Worm (Caenorhabditis elegans) whole organism, young adult: ENCODE data around the gene str-52.

Experiments used
- B0019.2 ChIP-seq: fragments of 200-800 bp; sonication (Bioruptor generic); conservative IDR thresholded peaks from 2 replicates; pipeline ENCODE4 v1.3.6; 2022; ENCODE audit warnings: missing genetic modification reagents, missing genetic modification characterization, missing compliant biosample characterization
- C06A6.2 ChIP-seq: fragments of 200-800 bp; sonication (Bioruptor generic); conservative IDR thresholded peaks from 2 replicates; pipeline ENCODE4 v1.3.6; 2022; ENCODE audit warnings: missing genetic modification characterization, missing compliant biosample characterization
- C17E4.6 ChIP-seq: fragments of 200-800 bp; sonication (Bioruptor generic); IDR thresholded peaks from 2 replicates; pipeline ENCODE4 v1.3.6; 2022; ENCODE audit warnings: missing genetic modification reagents, missing genetic modification characterization, missing compliant biosample characterization
- F10E7.11 ChIP-seq: sonication (generic microtip); optimal IDR thresholded peaks from 2 replicates; lab custom pipeline; 2017; ENCODE audit warnings: mild to moderate bottlenecking, missing genetic modification characterization, moderate library complexity, missing compliant biosample characterization
- F39B2.1 ChIP-seq: fragments of 200-800 bp; sonication (Bioruptor generic); IDR thresholded peaks from 2 replicates; pipeline ENCODE4 v1.3.6; 2022; ENCODE audit warnings: missing genetic modification reagents, missing genetic modification characterization, missing compliant biosample characterization
- F52B5.7 ChIP-seq: sonication (generic microtip); optimal IDR thresholded peaks from 2 replicates; lab custom pipeline; 2016; ENCODE audit warnings: mild to moderate bottlenecking, missing genetic modification characterization, missing compliant biosample characterization
- K11D2.4 ChIP-seq: fragments of 200-800 bp; sonication (Bioruptor generic); IDR thresholded peaks from 2 replicates; pipeline ENCODE4 v1.3.6; 2022; ENCODE audit warnings: missing genetic modification reagents, missing genetic modification characterization, missing compliant biosample characterization
- K12H6.12 ChIP-seq: fragments of 200-800 bp; sonication (Bioruptor generic); optimal IDR thresholded peaks from 2 replicates; lab custom pipeline; 2018; ENCODE audit warnings: mild to moderate bottlenecking, missing genetic modification characterization, missing compliant biosample characterization
- T26A5.8 ChIP-seq: sonication (generic microtip); optimal IDR thresholded peaks from 2 replicates; lab custom pipeline; 2016; ENCODE audit warnings: missing genetic modification characterization, missing compliant biosample characterization
- Y53F4B.3 ChIP-seq: fragments of 200-800 bp; sonication (Bioruptor generic); IDR thresholded peaks from 2 replicates; pipeline ENCODE4 v1.3.6; 2022; ENCODE audit warnings: missing genetic modification reagents, missing genetic modification characterization, missing compliant biosample characterization
- Y53G8AR.9 ChIP-seq: fragments of 200-800 bp; sonication (Bioruptor generic); conservative IDR thresholded peaks from 2 replicates; pipeline ENCODE4 v1.3.6; 2022; ENCODE audit warnings: missing genetic modification reagents, missing genetic modification characterization, missing compliant biosample characterization
- Y79H2A.3 ChIP-seq: fragments of 200-800 bp; sonication (Bioruptor generic); conservative IDR thresholded peaks from 2 replicates; pipeline ENCODE4 v1.3.6; 2022; ENCODE audit warnings: missing genetic modification reagents, missing genetic modification characterization, missing compliant biosample characterization
- aptf-3 ChIP-seq: fragments of 200-800 bp; sonication (Bioruptor generic); IDR thresholded peaks from 2 replicates; pipeline ENCODE4 v1.3.6; 2022; ENCODE audit warnings: missing genetic modification characterization, missing compliant biosample characterization
- athp-1 ChIP-seq: sonication (generic microtip); optimal IDR thresholded peaks from 2 replicates; lab custom pipeline; 2017; ENCODE audit warnings: mild to moderate bottlenecking, missing genetic modification characterization, missing compliant biosample characterization
- bed-1 ChIP-seq: fragments of 200-800 bp; sonication (Bioruptor generic); IDR thresholded peaks from 2 replicates; pipeline ENCODE4 v1.3.6; 2022; ENCODE audit warnings: missing genetic modification reagents, missing genetic modification characterization, missing compliant biosample characterization
- efl-1 ChIP-seq: fragments of 150-350 bp; optimal IDR thresholded peaks from 2 replicates; lab custom pipeline; 2014; ENCODE audit warnings: missing biosample characterization, missing genetic modification reagents, missing genetic modification characterization
- him-1 ChIP-seq: sonication (generic microtip); optimal IDR thresholded peaks from 2 replicates; lab custom pipeline; 2016; ENCODE audit warnings: missing genotype, missing genetic modification reagents, missing genetic modification characterization, missing compliant biosample characterization
- hlh-26 ChIP-seq: fragments of 200-800 bp; sonication (Bioruptor generic); conservative IDR thresholded peaks from 2 replicates; pipeline ENCODE4 v1.3.6; 2022; ENCODE audit warnings: missing genetic modification reagents, missing genetic modification characterization, missing compliant biosample characterization
- hrde-1 ChIP-seq: sonication (generic microtip); optimal IDR thresholded peaks from 2 replicates; lab custom pipeline; 2016; ENCODE audit warnings: missing genetic modification characterization, mild to moderate bottlenecking, missing compliant biosample characterization, moderate library complexity, missing genotype, missing genetic modification reagents, borderline replicate concordance
- lag-1 ChIP-seq: fragments of 200-800 bp; sonication (Bioruptor generic); IDR thresholded peaks from 2 replicates; pipeline ENCODE4 v1.3.6; 2022; ENCODE audit warnings: missing genetic modification reagents, missing genetic modification characterization, missing compliant biosample characterization
- lsy-27 ChIP-seq: sonication (generic microtip); optimal IDR thresholded peaks from 2 replicates; lab custom pipeline; 2017; ENCODE audit warnings: missing genetic modification characterization, mild to moderate bottlenecking, missing compliant biosample characterization, antibody characterized with exemption, missing genotype, borderline replicate concordance; ENCODE audit not compliant: insufficient read depth
- madf-10 ChIP-seq: sonication (generic microtip); optimal IDR thresholded peaks from 2 replicates; lab custom pipeline; 2016; ENCODE audit warnings: mild to moderate bottlenecking, missing genetic modification characterization, missing compliant biosample characterization
- mel-28 ChIP-seq: sonication (generic microtip); optimal IDR thresholded peaks from 2 replicates; lab custom pipeline; 2016; ENCODE audit warnings: borderline replicate concordance, mild to moderate bottlenecking, missing genetic modification characterization, missing compliant biosample characterization
- nfya-2 ChIP-seq: fragments of 200-800 bp; sonication (Bioruptor generic); IDR thresholded peaks from 2 replicates; pipeline ENCODE4 v1.3.6; 2022; ENCODE audit warnings: missing genetic modification reagents, missing genetic modification characterization, missing compliant biosample characterization
- nhr-120 ChIP-seq: fragments of 200-800 bp; sonication (Bioruptor generic); IDR thresholded peaks from 2 replicates; pipeline ENCODE4 v1.3.6; 2022; ENCODE audit warnings: missing genetic modification characterization, missing compliant biosample characterization
- nhr-27 ChIP-seq: fragments of 200-800 bp; sonication (Bioruptor generic); optimal IDR thresholded peaks from 2 replicates; lab custom pipeline; 2018; ENCODE audit warnings: mild to moderate bottlenecking, missing genetic modification characterization, moderate library complexity, missing compliant biosample characterization
- nhr-90 ChIP-seq: sonication (generic microtip); optimal IDR thresholded peaks from 2 replicates; lab custom pipeline; 2016; ENCODE audit warnings: missing genotype, mild to moderate bottlenecking, missing genetic modification characterization, missing compliant biosample characterization
- pha-4 ChIP-seq: fragments of 150-350 bp; sonication (generic microtip); optimal IDR thresholded peaks from 2 replicates; lab custom pipeline; 2014; ENCODE audit warnings: missing biosample characterization, missing genetic modification reagents, missing genetic modification characterization
- rcor-1 ChIP-seq: fragments of 200-800 bp; sonication (Bioruptor generic); IDR thresholded peaks from 2 replicates; pipeline ENCODE4 v1.3.6; 2022; ENCODE audit warnings: missing genetic modification reagents, missing genetic modification characterization, missing compliant biosample characterization
- rec-8 ChIP-seq, 2 experiments: sonication (generic microtip); optimal IDR thresholded peaks; 2 replicates each; lab custom pipeline; 2016; ENCODE audit warnings: mild to moderate bottlenecking in 2 of 2, missing genetic modification characterization in 2 of 2, missing genetic modification reagents in 2 of 2, missing genotype in 2 of 2, missing biosample characterization in 1 of 2, missing compliant biosample characterization in 1 of 2, moderate library complexity in 1 of 2
- rpc-1 ChIP-seq, 2 experiments: fragments of 150-350 bp in 1 of 2; sonication (generic microtip) in 1 of 2; optimal IDR thresholded peaks; 2 replicates each; lab custom pipeline; 2014 to 2018; ENCODE audit warnings: missing biosample characterization in 1 of 2, missing genetic modification characterization in 1 of 2, missing genetic modification reagents in 1 of 2, missing genotype in 1 of 2
- sea-2 ChIP-seq: fragments of 200-800 bp; sonication (Bioruptor generic); IDR thresholded peaks from 2 replicates; pipeline ENCODE4 v1.3.6; 2022; ENCODE audit warnings: missing genetic modification characterization, missing compliant biosample characterization
- snpc-1.1 ChIP-seq: sonication (generic microtip); optimal IDR thresholded peaks from 2 replicates; lab custom pipeline; 2017; ENCODE audit warnings: missing genetic modification characterization, mild to moderate bottlenecking, missing compliant biosample characterization, antibody characterized with exemption, moderate library complexity, missing genotype, missing genetic modification reagents; ENCODE audit not compliant: insufficient read depth
- snpc-3.4 ChIP-seq: sonication (generic microtip); optimal IDR thresholded peaks from 2 replicates; lab custom pipeline; 2017; ENCODE audit warnings: missing genetic modification characterization, mild to moderate bottlenecking, missing compliant biosample characterization, antibody characterized with exemption, moderate library complexity, missing genotype, missing genetic modification reagents
- sptf-2 ChIP-seq: fragments of 200-800 bp; sonication (Bioruptor generic); optimal IDR thresholded peaks from 2 replicates; lab custom pipeline; 2018; ENCODE audit warnings: mild to moderate bottlenecking, missing genetic modification characterization, missing compliant biosample characterization
- unc-130 ChIP-seq: sonication (generic microtip); optimal IDR thresholded peaks from 2 replicates; lab custom pipeline; 2016; ENCODE audit warnings: missing genetic modification reagents, missing genetic modification characterization, missing compliant biosample characterization
- ztf-25 ChIP-seq: fragments of 200-800 bp; sonication (Bioruptor generic); IDR thresholded peaks from 2 replicates; pipeline ENCODE4 v1.3.6; 2022; ENCODE audit warnings: missing genetic modification reagents, missing genetic modification characterization, missing compliant biosample characterization

The str-52 gene

DNA sequence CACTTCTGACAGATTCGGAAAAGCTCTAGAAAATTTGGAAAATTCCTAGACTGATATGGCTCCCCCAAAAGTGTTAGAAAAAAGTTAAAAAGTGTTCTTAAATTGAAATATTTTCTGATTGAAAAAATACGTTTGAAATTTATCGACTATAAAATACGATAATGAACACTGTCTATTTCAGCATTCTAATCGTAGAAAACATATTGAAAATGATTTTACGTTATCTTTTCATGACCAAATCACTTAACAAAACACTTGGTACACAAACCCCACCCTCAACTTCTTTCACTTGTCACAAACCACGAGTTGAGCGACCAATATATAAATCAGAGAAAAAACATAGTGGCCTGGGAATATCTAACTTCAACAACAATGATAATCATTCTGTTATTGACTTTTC is 33.3 kb upstream of the str-52 start, which contains the start of gene cyp-33C1:
Gene cyp-33C1 (plus strand): TSS at position 301 of the 400 bp plus-strand sequence.
- TF ChIP-seq rec-8 (tag; optimal IDR thresholded peaks at IDR 0.05; lab: Kevin White, UChicago) = no peak
- TF ChIP-seq ztf-25 (GFP tag; lab: Robert Waterston, UW) = no peak
- TF ChIP-seq pha-4 (tag; lab: Kevin White, UChicago) = no peak
- no peak for TF ChIP-seq Y53F4B.3 (GFP tag; lab: Robert Waterston, UW)
- TF ChIP-seq sea-2 (GFP tag; lab: Robert Waterston, UW) = no peak
- TF ChIP-seq B0019.2 (GFP tag; lab: Robert Waterston, UW) = no peak
- TF ChIP-seq madf-10 (tag; lab: Kevin White, UChicago) = no peak
- no peak for TF ChIP-seq rcor-1 (GFP tag; lab: Robert Waterston, UW)
- no peak for TF ChIP-seq F10E7.11 (tag; lab: Kevin White, UChicago)
- no peak for TF ChIP-seq athp-1 (tag; lab: Kevin White, UChicago)
- no peak for TF ChIP-seq hlh-26 (GFP tag; lab: Robert Waterston, UW)
- no peak for TF ChIP-seq lsy-27
- TF ChIP-seq F52B5.7 = no peak
- TF ChIP-seq unc-130 = no peak
- TF ChIP-seq hrde-1 (tag; lab: Kevin White, UChicago) = no peak
- TF ChIP-seq, all 124 proteins: peak for 0

DNA sequence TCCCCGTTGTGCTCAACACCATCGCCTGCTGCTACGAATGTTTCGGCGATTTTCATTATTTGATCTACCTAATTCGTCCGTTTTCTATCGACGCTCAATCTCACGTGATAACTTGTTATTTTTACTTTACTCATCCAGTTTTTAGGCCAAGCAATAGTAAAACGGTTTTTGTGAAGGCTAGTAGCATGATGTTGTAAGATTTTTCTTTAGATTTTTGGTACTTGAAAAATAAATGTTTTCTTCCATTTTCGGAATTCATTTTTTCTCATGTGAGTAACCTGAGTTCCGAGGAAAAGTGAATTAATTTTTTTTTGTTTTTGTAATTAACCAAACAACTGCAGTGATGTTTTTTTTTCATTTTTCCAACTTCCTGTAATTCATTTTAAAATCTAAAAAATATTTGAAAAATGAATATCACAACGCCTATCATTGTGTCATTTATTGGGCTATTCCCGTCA is 31.4 kb upstream of the str-52 start, which contains the start of gene srbc-17:
Gene srbc-17 (plus strand): TSS at position 408 of the 458 bp plus-strand sequence.
- TF ChIP-seq efl-1 = no peak
- TF ChIP-seq C17E4.6 (GFP tag; lab: Robert Waterston, UW) = no peak
- no peak for TF ChIP-seq bed-1 (GFP tag; lab: Robert Waterston, UW)
- no peak for TF ChIP-seq K11D2.4 (GFP tag; lab: Robert Waterston, UW)
- TF ChIP-seq snpc-3.4 = no peak
- no peak for TF ChIP-seq C06A6.2 (GFP tag; lab: Robert Waterston, UW)
- TF ChIP-seq, all 124 proteins: peak for 0

ce11 chrV:2175242-2175641 is 29.3 kb upstream of the str-52 start, which contains the start of gene C45H4.18:
C45H4.18 (plus strand) TSS chrV:2175542.
- TF ChIP-seq nhr-120 (no peak), lag-1 (no peak), sptf-2 (no peak), bed-1 (GFP tag; lab: Robert Waterston, UW) (no peak), nhr-90 (no peak), Y79H2A.3 (GFP tag; lab: Robert Waterston, UW) (no peak), nfya-2 (no peak), T26A5.8 (tag; lab: Kevin White, UChicago) (no peak), aptf-3 (GFP tag; lab: Robert Waterston, UW) (no peak), nhr-27 (tag; lab: Kevin White, UChicago) (no peak), snpc-1.1 (tag; lab: Kevin White, UChicago) (no peak), K12H6.12 (tag; lab: Kevin White, UChicago) (no peak), rpc-1 (optimal IDR thresholded peaks at IDR 0.05; lab: Kevin White, UChicago) (no peak), rpc-1 (tag; optimal IDR thresholded peaks at IDR 0.05; lab: Kevin White, UChicago) (no peak), madf-10 (tag; lab: Kevin White, UChicago) (no peak), mel-28 (tag; lab: Kevin White, UChicago) (no peak), F39B2.1 (GFP tag; lab: Robert Waterston, UW) (no peak), Y53G8AR.9 (GFP tag; lab: Robert Waterston, UW) (no peak), him-1 (tag; lab: Kevin White, UChicago) (no peak), efl-1 (no peak), F10E7.11 (tag; lab: Kevin White, UChicago) (no peak)
